Worm (Caenorhabditis elegans): ENCODE results near the gene cct-5.

DNA sequence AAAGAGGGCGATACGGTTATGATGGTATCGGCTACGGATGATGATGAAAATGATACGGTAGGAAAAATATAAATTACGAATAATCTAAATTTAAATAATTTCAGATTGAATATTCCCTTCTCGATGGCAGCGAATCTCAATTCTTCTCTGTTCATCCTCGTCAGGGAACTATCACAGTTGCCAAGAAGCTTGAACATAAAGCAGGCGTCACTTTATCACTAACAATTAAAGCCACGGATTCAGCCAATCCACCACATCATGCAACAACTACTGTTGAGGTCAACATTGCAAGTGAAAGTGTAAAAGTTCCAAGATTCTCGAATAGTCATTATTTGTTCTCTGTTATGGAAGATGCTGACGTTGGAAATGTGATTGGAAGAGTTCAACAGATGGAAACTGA is 23.1 kb upstream of the cct-5 start:
- TF ChIP-seq snpc-4 (tag; optimal IDR thresholded peaks at IDR 0.05), result no peak
- TF ChIP-seq aly-2 (tag; optimal IDR thresholded peaks at IDR 0.05), result no peak
- no peak for TF ChIP-seq elt-2 (tag; optimal IDR thresholded peaks at IDR 0.05)
- no peak for TF ChIP-seq ceh-16 (tag; optimal IDR thresholded peaks at IDR 0.05)
- TF ChIP-seq nhr-67 (tag; optimal IDR thresholded peaks at IDR 0.05), result no peak
- no peak for TF ChIP-seq ama-1 (optimal IDR thresholded peaks at IDR 0.05)
- TF ChIP-seq pha-4 (tag; optimal IDR thresholded peaks at IDR 0.05), result no peak
- no peak for TF ChIP-seq nhr-76 (tag; optimal IDR thresholded peaks at IDR 0.05)
- TF ChIP-seq zag-1 (tag; optimal IDR thresholded peaks at IDR 0.05), result no peak
- no peak for TF ChIP-seq unc-62 (GFP tag; optimal IDR thresholded peaks at IDR 0.05)
- TF ChIP-seq nfya-1 (tag; optimal IDR thresholded peaks at IDR 0.05; ENCODE audit: insufficient read depth), result no peak
- no peak for TF ChIP-seq mml-1 (tag; optimal IDR thresholded peaks at IDR 0.05)
- TF ChIP-seq ceh-82 (tag; optimal IDR thresholded peaks at IDR 0.05), result no peak

Measured in whole organism, L3 larva.